Fruit fly (Drosophila melanogaster) whole organism, embryonic: Measurements from ENCODE around the gene grsm.

Source experiments
- ATbp ChIP-seq: fragments of 200-800 bp; sonication (Bioruptor generic); optimal IDR thresholded peaks from 2 replicates; lab custom pipeline; 2017; ENCODE audit warnings: missing biosample characterization, mild to moderate bottlenecking, missing genetic modification characterization, missing genetic modification reagents
- Asciz ChIP-seq: fragments of 200-800 bp; sonication (Bioruptor generic); optimal IDR thresholded peaks from 2 replicates; lab custom pipeline; 2017; ENCODE audit warnings: missing biosample characterization, mild to moderate bottlenecking, missing genetic modification characterization, missing genetic modification reagents
- BEAF-32 ChIP-seq: fragments of 200-800 bp; sonication (Bioruptor generic); optimal IDR thresholded peaks from 3 replicates; lab custom pipeline; 2017; ENCODE audit warnings: missing biosample characterization, missing genetic modification characterization, mild to moderate bottlenecking, moderate library complexity, missing genetic modification reagents
- CG1024 ChIP-seq: fragments of 200-800 bp; sonication (Bioruptor generic); IDR thresholded peaks from 2 replicates; pipeline ENCODE4 v1.3.6; 2022; ENCODE audit warnings: missing biosample characterization, missing genetic modification characterization
- CG10267 ChIP-seq: fragments of 200-800 bp; sonication (Bioruptor generic); optimal IDR thresholded peaks from 2 replicates; lab custom pipeline; 2018; ENCODE audit warnings: missing biosample characterization, mild to moderate bottlenecking, missing genetic modification characterization, moderate library complexity
- CG10321 ChIP-seq: fragments of 200-800 bp; sonication (Bioruptor generic); IDR thresholded peaks from 2 replicates; pipeline ENCODE4 v1.3.6; 2022; ENCODE audit warnings: missing biosample characterization, missing genetic modification characterization
- CG12236 ChIP-seq: fragments of 200-800 bp; sonication (Bioruptor generic); optimal IDR thresholded peaks from 2 replicates; lab custom pipeline; 2016; ENCODE audit warnings: missing biosample characterization, missing genetic modification characterization
- CG14710 ChIP-seq: fragments of 200-800 bp; sonication (Bioruptor generic); optimal IDR thresholded peaks from 3 replicates; lab custom pipeline; 2019; ENCODE audit warnings: missing biosample characterization, mild to moderate bottlenecking, missing genetic modification characterization, moderate library complexity
- CG32532 ChIP-seq: fragments of 200-800 bp; sonication (Bioruptor generic); IDR thresholded peaks from 2 replicates; pipeline ENCODE4 v1.3.6; 2022; ENCODE audit warnings: missing biosample characterization, missing genetic modification characterization
- CG34422 ChIP-seq: fragments of 200-800 bp; sonication (Bioruptor generic); IDR thresholded peaks from 3 replicates; pipeline ENCODE4 v1.3.6; 2022; ENCODE audit warnings: missing biosample characterization, missing genetic modification characterization
- CG42726 ChIP-seq: fragments of 200-800 bp; sonication (Bioruptor generic); IDR thresholded peaks from 2 replicates; pipeline ENCODE4 v1.3.6; 2022; ENCODE audit warnings: missing biosample characterization, missing genetic modification characterization; ENCODE audit not compliant: partially characterized antibody
- CG43689 ChIP-seq: fragments of 200-800 bp; sonication (Bioruptor generic); IDR thresholded peaks from 2 replicates; pipeline ENCODE4 v1.3.6; 2022; ENCODE audit warnings: missing biosample characterization, missing genetic modification characterization
- CG4854 ChIP-seq: fragments of 200-800 bp; sonication (Bioruptor generic); optimal IDR thresholded peaks from 2 replicates; lab custom pipeline; 2016; ENCODE audit warnings: missing biosample characterization, missing genetic modification characterization, inconsistent platforms
- CG7745 ChIP-seq: fragments of 200-800 bp; sonication (Bioruptor generic); optimal IDR thresholded peaks from 2 replicates; lab custom pipeline; 2018; ENCODE audit warnings: missing biosample characterization, mild to moderate bottlenecking, missing genetic modification characterization, moderate library complexity
- CG7987 ChIP-seq: fragments of 200-800 bp; sonication (Bioruptor generic); optimal IDR thresholded peaks from 2 replicates; lab custom pipeline; 2018; ENCODE audit warnings: missing biosample characterization, mild to moderate bottlenecking, missing genetic modification characterization, moderate library complexity
- CG9727 ChIP-seq: fragments of 200-800 bp; sonication (Bioruptor generic); optimal IDR thresholded peaks from 3 replicates; lab custom pipeline; 2017; ENCODE audit warnings: missing biosample characterization, mild to moderate bottlenecking, missing genetic modification characterization
- Elba2 ChIP-seq: fragments of 200-800 bp; sonication (Bioruptor generic); optimal IDR thresholded peaks from 3 replicates; lab custom pipeline; 2016; ENCODE audit warnings: missing biosample characterization, missing genetic modification characterization
- Ets97D ChIP-seq: fragments of 200-800 bp; sonication (Bioruptor generic); optimal IDR thresholded peaks from 3 replicates; lab custom pipeline; 2016; ENCODE audit warnings: missing biosample characterization, missing genetic modification characterization
- GATAe ChIP-seq: fragments of 200-800 bp; sonication (Bioruptor generic); conservative IDR thresholded peaks from 2 replicates; pipeline ENCODE4 v1.3.6; 2022; ENCODE audit warnings: missing biosample characterization, missing genetic modification characterization
- HLHmδ ChIP-seq: fragments of 200-800 bp; sonication (Bioruptor generic); optimal IDR thresholded peaks from 2 replicates; lab custom pipeline; 2018; ENCODE audit warnings: missing biosample characterization, mild to moderate bottlenecking, missing genetic modification characterization, moderate library complexity
- MESR4 ChIP-seq: fragments of 200-800 bp; sonication (Bioruptor generic); optimal IDR thresholded peaks from 2 replicates; lab custom pipeline; 2018; ENCODE audit warnings: missing biosample characterization, mild to moderate bottlenecking, missing genetic modification characterization, moderate library complexity
- Med ChIP-seq: fragments of 200-800 bp; sonication (Bioruptor generic); peaks from one replicate; lab custom pipeline; 2016; ENCODE audit warnings: missing biosample characterization, missing genetic modification characterization, mild to moderate bottlenecking, inconsistent platforms, moderate library complexity
- NFAT ChIP-seq: fragments of 200-800 bp; sonication (Bioruptor generic); IDR thresholded peaks from 2 replicates; pipeline ENCODE4 v1.3.6; 2022; ENCODE audit warnings: missing biosample characterization, missing genetic modification characterization
- Sry-β ChIP-seq: fragments of 200-800 bp; sonication (Bioruptor generic); optimal IDR thresholded peaks from 2 replicates; lab custom pipeline; 2018; ENCODE audit warnings: missing biosample characterization, mild to moderate bottlenecking, missing genetic modification characterization, moderate library complexity
- YL-1 ChIP-seq: fragments of 200-800 bp; sonication (Bioruptor generic); optimal IDR thresholded peaks from 3 replicates; lab custom pipeline; 2017; ENCODE audit warnings: missing biosample characterization, mild to moderate bottlenecking, missing genetic modification characterization
- aop ChIP-seq: fragments of 200-800 bp; sonication (Bioruptor generic); IDR thresholded peaks from 2 replicates; pipeline ENCODE4 v1.3.6; 2022; ENCODE audit warnings: missing biosample characterization, missing genetic modification characterization
- ato ChIP-seq: fragments of 200-800 bp; sonication (Bioruptor generic); IDR thresholded peaks from 2 replicates; pipeline ENCODE4 v1.3.6; 2022; ENCODE audit warnings: missing biosample characterization, missing genetic modification characterization; ENCODE audit not compliant: partially characterized antibody
- bigmax ChIP-seq: fragments of 200-800 bp; sonication (Bioruptor generic); optimal IDR thresholded peaks from 2 replicates; lab custom pipeline; 2018; ENCODE audit warnings: missing biosample characterization, mild to moderate bottlenecking, missing genetic modification characterization
- bowl ChIP-seq: fragments of 200-800 bp; sonication (Bioruptor generic); IDR thresholded peaks from 2 replicates; pipeline ENCODE4 v1.3.6; 2022; ENCODE audit warnings: missing biosample characterization, missing genetic modification characterization
- chinmo ChIP-seq: fragments of 200-800 bp; sonication (Bioruptor generic); IDR thresholded peaks from 4 replicates; pipeline ENCODE4 v1.3.6; 2022; ENCODE audit warnings: missing biosample characterization, missing genetic modification characterization; ENCODE audit not compliant: partially characterized antibody
- chm ChIP-seq: fragments of 200-800 bp; sonication (Bioruptor generic); IDR thresholded peaks from 2 replicates; pipeline ENCODE4 v1.3.6; 2022; ENCODE audit warnings: missing biosample characterization, missing genetic modification characterization
- ci ChIP-seq: fragments of 200-800 bp; sonication (Bioruptor generic); IDR thresholded peaks from 3 replicates; pipeline ENCODE4 v1.3.6; 2022; ENCODE audit warnings: missing biosample characterization, missing genetic modification characterization
- crc ChIP-seq: fragments of 200-800 bp; sonication (Bioruptor generic); optimal IDR thresholded peaks from 2 replicates; lab custom pipeline; 2016; ENCODE audit warnings: missing biosample characterization, missing genetic modification characterization
- disco-r ChIP-seq: fragments of 200-800 bp; sonication (Bioruptor generic); optimal IDR thresholded peaks from 2 replicates; lab custom pipeline; 2016; ENCODE audit warnings: missing biosample characterization, missing genetic modification characterization
- dmrt99B ChIP-seq: fragments of 200-800 bp; sonication (Bioruptor generic); optimal IDR thresholded peaks from 2 replicates; lab custom pipeline; 2018; ENCODE audit warnings: missing biosample characterization, mild to moderate bottlenecking, missing genetic modification characterization, moderate library complexity
- dpn ChIP-seq, 2 experiments: fragments of 200-800 bp; sonication (Bioruptor generic); optimal IDR thresholded peaks; 3 replicates each; lab custom pipeline; 2016; ENCODE audit warnings: missing biosample characterization in 2 of 2, missing genetic modification characterization in 2 of 2
- ems ChIP-seq: fragments of 200-800 bp; sonication (Bioruptor generic); optimal IDR thresholded peaks from 3 replicates; lab custom pipeline; 2016; ENCODE audit warnings: missing biosample characterization, missing genetic modification characterization
- her ChIP-seq: fragments of 200-800 bp; sonication (Bioruptor generic); optimal IDR thresholded peaks from 2 replicates; lab custom pipeline; 2016; ENCODE audit warnings: missing biosample characterization, missing genetic modification characterization
- inv ChIP-seq: fragments of 200-800 bp; sonication (Bioruptor generic); IDR thresholded peaks from 2 replicates; pipeline ENCODE4 v1.3.6; 2022; ENCODE audit warnings: missing biosample characterization, missing genetic modification characterization; ENCODE audit not compliant: partially characterized antibody
- luna ChIP-seq: fragments of 200-800 bp; sonication (Bioruptor generic); optimal IDR thresholded peaks from 2 replicates; lab custom pipeline; 2016; ENCODE audit warnings: missing biosample characterization, missing genetic modification characterization
- nmo ChIP-seq: fragments of 200-800 bp; sonication (Bioruptor generic); optimal IDR thresholded peaks from 2 replicates; lab custom pipeline; 2018; ENCODE audit warnings: missing biosample characterization, mild to moderate bottlenecking, missing genetic modification characterization, moderate library complexity
- nom ChIP-seq: fragments of 200-800 bp; sonication (Bioruptor generic); optimal IDR thresholded peaks from 2 replicates; lab custom pipeline; 2017; ENCODE audit warnings: missing biosample characterization, missing genetic modification characterization, mild to moderate bottlenecking, moderate library complexity, missing genetic modification reagents
- peb ChIP-seq: fragments of 200-800 bp; sonication (Bioruptor generic); IDR thresholded peaks from 2 replicates; pipeline ENCODE4 v1.3.6; 2022; ENCODE audit warnings: missing biosample characterization, missing genetic modification characterization
- phol ChIP-seq: fragments of 200-800 bp; sonication (Bioruptor generic); optimal IDR thresholded peaks from 3 replicates; lab custom pipeline; 2018; ENCODE audit warnings: missing biosample characterization, mild to moderate bottlenecking, missing genetic modification characterization, moderate library complexity
- rib ChIP-seq: fragments of 200-800 bp; sonication (Bioruptor generic); IDR thresholded peaks from 2 replicates; pipeline ENCODE4 v1.3.6; 2022; ENCODE audit warnings: missing biosample characterization, missing genetic modification characterization
- sens ChIP-seq: fragments of 200-800 bp; sonication (Bioruptor generic); peaks from one replicate; lab custom pipeline; 2016; ENCODE audit warnings: missing biosample characterization, missing genetic modification characterization
- slbo ChIP-seq: fragments of 200-800 bp; sonication (Bioruptor generic); IDR thresholded peaks from 2 replicates; pipeline ENCODE4 v1.3.6; 2022; ENCODE audit warnings: missing biosample characterization, missing genetic modification characterization
- zf30C ChIP-seq: fragments of 200-800 bp; sonication (Bioruptor generic); optimal IDR thresholded peaks from 3 replicates; lab custom pipeline; 2018; ENCODE audit warnings: missing biosample characterization, mild to moderate bottlenecking, missing genetic modification characterization

grsm gene

dm6 chr3R:13011621-13011963 is 44.1 kb upstream of the grsm start, which contains the start of gene CtBP (continued):
- TF ChIP-seq dmrt99B (no peak), Elba2 (GFP tag; lab: Kevin White, UChicago) (peak; percentile 4), NFAT (GFP tag; lab: Robert Waterston, UW) (0 out of 2 replicates have a peak, but pooled peaks have one; percentile 33), luna (GFP tag; lab: Kevin White, UChicago) (no peak), CG42726 (GFP tag; lab: Robert Waterston, UW) (no peak), Med (GFP tag; lab: Kevin White, UChicago) (peak; percentile 80), peb (GFP tag; lab: Robert Waterston, UW) (no peak), CG34422 (GFP tag; lab: Robert Waterston, UW) (peak; percentile 60; the same call in 1 of the 3 replicates), bowl (GFP tag; lab: Robert Waterston, UW) (0 out of 2 replicates have a peak, but pooled peaks have one; percentile 9), HLHmδ (peak; percentile 47), phol (tag; lab: Kevin White, UChicago) (peak; percentile 96), crc (GFP tag; lab: Kevin White, UChicago) (no peak), aop (no peak), ATbp (no peak), GATAe (GFP tag; lab: Robert Waterston, UW) (no peak), MESR4 (GFP tag; lab: Kevin White, UChicago) (peak; percentile 58), slbo (no peak), zf30C (GFP tag; lab: Kevin White, UChicago) (peak; percentile 24), her (GFP tag; lab: Kevin White, UChicago) (no peak), ems (GFP tag; lab: Kevin White, UChicago) (no peak), nom (GFP tag; lab: Kevin White, UChicago) (peak; percentile 63)

DNA sequence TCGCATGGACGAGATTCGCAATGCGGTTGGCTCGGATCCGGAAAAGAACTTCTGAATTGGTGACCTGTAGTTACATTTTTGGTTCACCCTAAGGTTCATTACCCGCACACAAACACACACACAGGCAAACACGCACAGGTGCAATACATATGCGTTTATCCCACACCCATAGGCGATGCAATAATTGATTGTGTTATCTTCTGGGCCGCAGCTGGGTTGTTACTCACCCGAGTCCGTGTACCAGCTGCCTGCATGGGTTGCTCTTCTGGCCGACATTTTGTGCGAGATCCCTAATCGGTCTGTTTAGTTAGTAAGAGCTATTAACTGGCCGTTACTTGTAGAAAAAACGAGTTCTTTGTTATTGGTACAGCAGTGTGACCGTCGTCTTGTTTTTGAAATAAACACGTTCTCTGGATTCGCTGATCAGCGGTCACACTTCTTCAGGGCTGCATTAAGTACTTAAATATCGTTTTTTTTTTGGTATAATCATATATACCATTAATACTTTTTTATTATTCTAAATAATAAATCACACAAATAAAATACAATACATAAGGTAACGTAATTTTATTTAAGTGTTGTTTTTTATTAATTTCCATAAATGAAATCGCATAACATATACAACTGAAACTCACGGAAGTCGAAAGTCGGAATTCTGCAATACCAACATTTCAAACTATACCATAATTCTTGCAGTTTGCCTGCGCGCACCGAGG is 43.6 kb upstream of the grsm start, which contains the start of gene CG8031:
Gene CG8031, minus strand, starts transcription at position 406 of the 716 bp plus-strand sequence.
- TF ChIP-seq CG10267 (tag; lab: Kevin White, UChicago) (peak; percentile 60), BEAF-32 (peak; percentile 60), sens (GFP tag; lab: Kevin White, UChicago) (no peak), Sry-β (GFP tag; lab: Kevin White, UChicago) (no peak), inv (no peak), YL-1 (GFP tag; lab: Kevin White, UChicago) (peak; percentile 46), Ets97D (GFP tag; lab: Kevin White, UChicago) (peak; percentile 16), CG43689 (no peak), CG14710 (tag; lab: Kevin White, UChicago) (peak; percentile 83), nmo (GFP tag; lab: Kevin White, UChicago) (peak; percentile 68), CG12236 (GFP tag; lab: Kevin White, UChicago) (no peak), rib (GFP tag; lab: Robert Waterston, UW) (no peak), CG7745 (no peak), ci (0 out of 3 replicates have a peak, but pooled peaks have one; percentile 5), chm (GFP tag; lab: Robert Waterston, UW) (no peak), disco-r (GFP tag; lab: Kevin White, UChicago) (no peak), CG7987 (no peak), MESR4 (GFP tag; lab: Kevin White, UChicago) (peak; percentile 97), dpn (GFP tag; optimal IDR thresholded peaks at IDR 0.05; lab: Kevin White, UChicago) (no peak), bigmax (GFP tag; lab: Kevin White, UChicago) (no peak), CG10321 (GFP tag; lab: Robert Waterston, UW) (0 out of 2 replicates have a peak, but pooled peaks have one; percentile 16), CG1024 (GFP tag; lab: Robert Waterston, UW) (no peak), Elba2 (GFP tag; lab: Kevin White, UChicago) (no peak), ato (no peak), CG9727 (GFP tag; lab: Kevin White, UChicago) (no peak), CG4854 (no peak), chinmo (GFP tag; lab: Robert Waterston, UW) (peak; percentile 91; the same call in 3 of the 4 replicates), CG32532 (GFP tag; lab: Robert Waterston, UW) (no peak), Asciz (GFP tag; lab: Kevin White, UChicago) (no peak)
